Fruit fly (Drosophila melanogaster): ENCODE results near the gene mRpL22.

dm6 chrX:16782175-16782916 lies 1.4 kb upstream of the mRpL22 start:
- TF ChIP-seq h (optimal IDR thresholded peaks at IDR 0.05) (no peak), Sin3A (optimal IDR thresholded peaks at IDR 0.05) (no peak), Myc (optimal IDR thresholded peaks at IDR 0.05) (no peak), ttk (optimal IDR thresholded peaks at IDR 0.05) (no peak)

Measured in Kc167 (cell line).